Worm (Caenorhabditis elegans) whole organism, young adult: ENCODE data around the gene lsd-1.

Source experiments
- B0261.1 ChIP-seq: sonication (generic microtip); optimal IDR thresholded peaks from 2 replicates; lab custom pipeline; 2016; ENCODE audit warnings: mild to moderate bottlenecking, missing genetic modification characterization, moderate library complexity, missing compliant biosample characterization
- C06A6.2 ChIP-seq: fragments of 200-800 bp; sonication (Bioruptor generic); conservative IDR thresholded peaks from 2 replicates; pipeline ENCODE4 v1.3.6; 2022; ENCODE audit warnings: missing genetic modification characterization, missing compliant biosample characterization
- D2030.7 ChIP-seq: fragments of 200-800 bp; sonication (Bioruptor generic); IDR thresholded peaks from 2 replicates; pipeline ENCODE4 v1.3.6; 2022; ENCODE audit warnings: missing genetic modification reagents, missing genetic modification characterization, missing compliant biosample characterization
- F37B4.10 ChIP-seq: fragments of 200-800 bp; sonication (Bioruptor generic); IDR thresholded peaks from 2 replicates; pipeline ENCODE4 v1.3.6; 2022; ENCODE audit warnings: missing genetic modification characterization, missing compliant biosample characterization
- K11D2.4 ChIP-seq: fragments of 200-800 bp; sonication (Bioruptor generic); IDR thresholded peaks from 2 replicates; pipeline ENCODE4 v1.3.6; 2022; ENCODE audit warnings: missing genetic modification reagents, missing genetic modification characterization, missing compliant biosample characterization
- K12H6.12 ChIP-seq: fragments of 200-800 bp; sonication (Bioruptor generic); optimal IDR thresholded peaks from 2 replicates; lab custom pipeline; 2018; ENCODE audit warnings: mild to moderate bottlenecking, missing genetic modification characterization, missing compliant biosample characterization
- Y79H2A.3 ChIP-seq: fragments of 200-800 bp; sonication (Bioruptor generic); conservative IDR thresholded peaks from 2 replicates; pipeline ENCODE4 v1.3.6; 2022; ENCODE audit warnings: missing genetic modification reagents, missing genetic modification characterization, missing compliant biosample characterization
- aptf-2 ChIP-seq: fragments of 200-800 bp; sonication (Bioruptor generic); conservative IDR thresholded peaks from 2 replicates; pipeline ENCODE4 v1.3.6; 2022; ENCODE audit warnings: missing genetic modification reagents, missing genetic modification characterization, missing compliant biosample characterization
- ccch-3 ChIP-seq: fragments of 200-800 bp; sonication (Bioruptor generic); optimal IDR thresholded peaks from 2 replicates; lab custom pipeline; 2018; ENCODE audit warnings: mild to moderate bottlenecking, missing genetic modification characterization, missing compliant biosample characterization
- cebp-1 ChIP-seq, 2 experiments: fragments of 200-800 bp in 1 of 2; sonication (Bioruptor generic) in 1 of 2; sonication (generic microtip) in 1 of 2; IDR thresholded peaks in 1 of 2; optimal IDR thresholded peaks in 1 of 2; 2 replicates each; pipeline versions ENCODE4 v1.3.6 to Lab custom; 2017 to 2022; ENCODE audit warnings: missing compliant biosample characterization in 2 of 2, missing genetic modification characterization in 2 of 2, mild to moderate bottlenecking in 1 of 2, missing genetic modification reagents in 1 of 2, moderate library complexity in 1 of 2
- ceh-79 ChIP-seq: sonication (generic microtip); optimal IDR thresholded peaks from 2 replicates; lab custom pipeline; 2017; ENCODE audit warnings: mild to moderate bottlenecking, missing genetic modification characterization, missing compliant biosample characterization
- chd-7 ChIP-seq: sonication (generic microtip); optimal IDR thresholded peaks from 2 replicates; lab custom pipeline; 2016; ENCODE audit warnings: mild to moderate bottlenecking, missing genetic modification characterization, moderate library complexity, missing compliant biosample characterization
- hlh-12 ChIP-seq: sonication (generic microtip); optimal IDR thresholded peaks from 2 replicates; lab custom pipeline; 2016; ENCODE audit warnings: missing genetic modification characterization, missing compliant biosample characterization
- hmg-20 ChIP-seq: fragments of 200-800 bp; sonication (Bioruptor generic); IDR thresholded peaks from 2 replicates; pipeline ENCODE4 v1.3.6; 2022; ENCODE audit warnings: missing genetic modification reagents, missing genetic modification characterization, missing compliant biosample characterization
- hsf-1 ChIP-seq: fragments of 200-800 bp; sonication (Bioruptor generic); IDR thresholded peaks from 2 replicates; pipeline ENCODE4 v1.3.6; 2022; ENCODE audit warnings: missing genetic modification reagents, missing genetic modification characterization, missing compliant biosample characterization
- lin-35 ChIP-seq, 3 experiments: fragments of 150-350 bp in 2 of 3; sonication (generic microtip) in 1 of 3; optimal IDR thresholded peaks; 2 replicates each; lab custom pipeline; 2014 to 2018; ENCODE audit warnings: missing biosample characterization in 3 of 3, missing genetic modification characterization in 3 of 3, missing genetic modification reagents in 3 of 3
- madf-6 ChIP-seq: fragments of 200-800 bp; sonication (Bioruptor generic); IDR thresholded peaks from 2 replicates; pipeline ENCODE4 v1.3.6; 2022; ENCODE audit warnings: missing genetic modification reagents, missing genetic modification characterization, missing compliant biosample characterization
- mcd-1 ChIP-seq: fragments of 200-800 bp; sonication (Bioruptor generic); IDR thresholded peaks from 2 replicates; pipeline ENCODE4 v1.3.6; 2022; ENCODE audit warnings: missing genetic modification reagents, missing genetic modification characterization, missing compliant biosample characterization
- mel-28 ChIP-seq: sonication (generic microtip); optimal IDR thresholded peaks from 2 replicates; lab custom pipeline; 2016; ENCODE audit warnings: borderline replicate concordance, mild to moderate bottlenecking, missing genetic modification characterization, missing compliant biosample characterization
- mes-4 ChIP-seq: sonication (generic microtip); optimal IDR thresholded peaks from 2 replicates; lab custom pipeline; 2016; ENCODE audit warnings: missing genotype, missing genetic modification characterization, missing compliant biosample characterization
- nfya-1 ChIP-seq: sonication (generic microtip); optimal IDR thresholded peaks from 2 replicates; lab custom pipeline; 2017; ENCODE audit warnings: antibody characterized with exemption, missing compliant biosample characterization, missing genetic modification characterization, borderline replicate concordance; ENCODE audit not compliant: insufficient read depth
- nfya-2 ChIP-seq: fragments of 200-800 bp; sonication (Bioruptor generic); IDR thresholded peaks from 2 replicates; pipeline ENCODE4 v1.3.6; 2022; ENCODE audit warnings: missing genetic modification reagents, missing genetic modification characterization, missing compliant biosample characterization
- repo-1 ChIP-seq: sonication (generic microtip); optimal IDR thresholded peaks from 2 replicates; lab custom pipeline; 2017; ENCODE audit warnings: mild to moderate bottlenecking, missing genetic modification characterization, missing compliant biosample characterization
- sea-2 ChIP-seq: fragments of 200-800 bp; sonication (Bioruptor generic); IDR thresholded peaks from 2 replicates; pipeline ENCODE4 v1.3.6; 2022; ENCODE audit warnings: missing genetic modification characterization, missing compliant biosample characterization
- unc-62 ChIP-seq: fragments of 150-350 bp; optimal IDR thresholded peaks from 2 replicates; lab custom pipeline; 2014; ENCODE audit warnings: missing biosample characterization, missing genetic modification reagents, missing genetic modification characterization
- zfh-2 ChIP-seq: fragments of 200-800 bp; sonication (Bioruptor generic); conservative IDR thresholded peaks from 2 replicates; pipeline ENCODE4 v1.3.6; 2022; ENCODE audit warnings: missing genetic modification reagents, missing genetic modification characterization, missing compliant biosample characterization
- ztf-25 ChIP-seq: fragments of 200-800 bp; sonication (Bioruptor generic); IDR thresholded peaks from 2 replicates; pipeline ENCODE4 v1.3.6; 2022; ENCODE audit warnings: missing genetic modification reagents, missing genetic modification characterization, missing compliant biosample characterization
- ztf-26 ChIP-seq: sonication (generic microtip); optimal IDR thresholded peaks from 2 replicates; lab custom pipeline; 2017; ENCODE audit warnings: missing genetic modification characterization, missing compliant biosample characterization
- ztf-3 ChIP-seq: fragments of 200-800 bp; sonication (Bioruptor generic); optimal IDR thresholded peaks from 2 replicates; lab custom pipeline; 2018; ENCODE audit warnings: mild to moderate bottlenecking, missing genetic modification characterization, missing compliant biosample characterization
- ztf-6 ChIP-seq: fragments of 200-800 bp; sonication (Bioruptor generic); IDR thresholded peaks from 2 replicates; pipeline ENCODE4 v1.3.6; 2022; ENCODE audit warnings: missing genetic modification reagents, missing genetic modification characterization, missing compliant biosample characterization

Gene lsd-1

DNA sequence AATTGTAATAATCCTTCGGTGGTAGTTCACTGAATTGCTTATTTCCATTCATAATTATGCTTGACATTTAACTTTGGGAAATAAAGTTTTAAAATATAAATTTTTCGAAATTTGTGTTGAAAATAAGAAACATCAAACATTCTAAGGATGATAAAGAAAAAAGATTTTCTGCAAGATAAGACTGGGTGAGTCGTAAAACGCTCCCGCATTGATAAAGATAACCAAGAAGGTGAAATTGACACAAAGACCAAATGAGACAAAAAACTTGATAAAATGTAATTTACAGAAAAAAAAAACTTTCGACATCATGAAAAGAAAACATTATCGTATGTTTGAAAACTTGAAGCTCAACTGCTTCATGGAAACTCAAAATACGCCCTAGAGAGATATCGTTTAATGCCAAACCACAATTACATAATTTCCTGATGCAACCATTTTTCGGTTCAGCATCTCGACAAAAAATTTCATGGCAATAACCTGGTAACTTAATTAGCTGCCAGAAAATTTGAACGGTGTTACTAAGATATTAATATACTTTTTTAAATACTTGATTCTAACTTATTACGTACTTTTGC, 19.5 kb downstream of the lsd-1 start (continued):
- TF ChIP-seq cebp-1 (GFP tag; IDR thresholded peaks at IDR 0.05; lab: Robert Waterston, UW) (no peak), cebp-1 (tag; optimal IDR thresholded peaks at IDR 0.05; lab: Kevin White, UChicago) (peak; percentile 30), chd-7 (tag; lab: Kevin White, UChicago) (no peak), nfya-2 (GFP tag; lab: Robert Waterston, UW) (no peak), F37B4.10 (GFP tag; lab: Robert Waterston, UW) (no peak), K11D2.4 (0 out of 2 replicates have a peak, but pooled peaks have one; percentile 24), ccch-3 (GFP tag; lab: Kevin White, UChicago) (no peak), mel-28 (no peak)

DNA sequence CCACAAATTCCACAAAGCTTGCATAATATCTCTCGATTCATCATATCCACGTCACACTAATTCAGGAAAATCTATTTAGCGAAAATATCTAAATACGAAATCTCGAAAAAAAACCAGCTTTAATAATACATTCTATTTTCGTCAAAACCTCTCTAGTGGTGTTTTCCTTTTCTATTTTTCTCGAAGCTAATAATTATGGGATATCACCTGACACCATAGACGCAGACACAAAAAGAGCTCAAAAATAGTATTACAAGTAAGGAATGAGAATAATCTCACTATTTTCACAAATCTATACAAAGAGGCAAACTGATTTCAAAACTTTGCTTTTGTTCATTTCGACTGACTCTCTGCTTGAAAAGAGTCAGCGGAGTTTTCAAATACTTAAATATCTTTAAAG, 20.4 kb downstream of the lsd-1 start:
- TF ChIP-seq lin-35 (GFP tag; optimal IDR thresholded peaks at IDR 0.05; lab: Kevin White, UChicago) (no peak), zfh-2 (GFP tag; lab: Robert Waterston, UW) (no peak), mcd-1 (GFP tag; lab: Robert Waterston, UW) (no peak), madf-6 (GFP tag; lab: Robert Waterston, UW) (no peak), hlh-12 (tag; lab: Kevin White, UChicago) (no peak), Y79H2A.3 (no peak), mes-4 (tag; lab: Kevin White, UChicago) (no peak), cebp-1 (GFP tag; IDR thresholded peaks at IDR 0.05; lab: Robert Waterston, UW) (no peak), cebp-1 (tag; optimal IDR thresholded peaks at IDR 0.05; lab: Kevin White, UChicago) (no peak), hmg-20 (GFP tag; lab: Robert Waterston, UW) (no peak)

- TF ChIP-seq K12H6.12 (no peak), hsf-1 (GFP tag; lab: Robert Waterston, UW) (no peak), ccch-3 (GFP tag; lab: Kevin White, UChicago) (no peak), ztf-25 (GFP tag; lab: Robert Waterston, UW) (no peak), mes-4 (tag; lab: Kevin White, UChicago) (no peak), chd-7 (tag; lab: Kevin White, UChicago) (no peak), K11D2.4 (peak; percentile 29; the same call in 1 of the 2 replicates), zfh-2 (GFP tag; lab: Robert Waterston, UW) (no peak)
These were observed 20.9 kb downstream of the lsd-1 start for ce11 chrX:11969554-11969953.

- peak; percentile 6 for TF ChIP-seq repo-1 (tag; lab: Kevin White, UChicago)
- no peak for TF ChIP-seq ztf-3 (GFP tag; lab: Kevin White, UChicago)
These were observed 22.7 kb downstream of the lsd-1 start for ce11 chrX:11971323-11971722.

ce11 chrX:11974629-11975085, 26.0 kb downstream of the lsd-1 start, which contains the start of gene set-6:
TSS of gene set-6 (minus strand) at chrX:11974679.
- no peak for TF ChIP-seq K12H6.12
- TF ChIP-seq, all 124 proteins: peak for 0

DNA sequence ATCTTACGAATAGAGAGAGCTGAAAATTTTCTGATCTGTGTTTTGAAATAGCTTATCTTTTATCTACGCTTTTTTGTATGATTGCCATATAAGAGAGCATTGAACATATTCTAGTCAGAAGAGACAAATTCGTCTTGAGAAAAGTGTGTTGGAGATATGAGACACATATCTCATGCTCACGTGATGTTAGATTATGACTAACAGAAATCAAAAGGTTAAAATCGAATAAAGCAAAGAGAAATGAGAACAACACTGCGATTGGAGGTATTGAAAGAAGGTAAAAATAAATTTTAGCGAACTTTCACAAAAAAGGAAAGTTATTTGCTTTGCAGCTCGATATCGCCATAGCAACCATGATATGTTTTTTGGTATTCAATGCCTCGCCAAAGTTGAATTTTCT, 33.4 kb downstream of the lsd-1 start, which contains the start of gene nhr-167:
Gene nhr-167 (minus strand): TSS at position 21 of the 400 bp plus-strand sequence.
- TF ChIP-seq mes-4 (tag; lab: Kevin White, UChicago) (no peak), unc-62 (GFP tag; lab: Kevin White, UChicago) (no peak), sea-2 (GFP tag; lab: Robert Waterston, UW) (no peak), C06A6.2 (GFP tag; lab: Robert Waterston, UW) (no peak), D2030.7 (GFP tag; lab: Robert Waterston, UW) (no peak), B0261.1 (tag; lab: Kevin White, UChicago) (no peak)

ce11 chrX:11983576-11984061, 35.0 kb downstream of the lsd-1 start, which contains the start of gene C49F5.3:
TSS of gene C49F5.3 (minus strand) at chrX:11983626.
- TF ChIP-seq ceh-79 (tag; lab: Kevin White, UChicago) = no peak
- TF ChIP-seq nfya-1 (tag; lab: Kevin White, UChicago) = no peak
- TF ChIP-seq mel-28 = no peak
- peak; percentile 97 for TF ChIP-seq aptf-2 (GFP tag; lab: Robert Waterston, UW)
- TF ChIP-seq ztf-26 (tag; lab: Kevin White, UChicago) = no peak
- TF ChIP-seq ztf-6 = no peak
- no peak for TF ChIP-seq zfh-2 (GFP tag; lab: Robert Waterston, UW)
- no peak for TF ChIP-seq B0261.1 (tag; lab: Kevin White, UChicago)
